Fruit fly (Drosophila melanogaster): ENCODE results near the gene CG11436.

DNA sequence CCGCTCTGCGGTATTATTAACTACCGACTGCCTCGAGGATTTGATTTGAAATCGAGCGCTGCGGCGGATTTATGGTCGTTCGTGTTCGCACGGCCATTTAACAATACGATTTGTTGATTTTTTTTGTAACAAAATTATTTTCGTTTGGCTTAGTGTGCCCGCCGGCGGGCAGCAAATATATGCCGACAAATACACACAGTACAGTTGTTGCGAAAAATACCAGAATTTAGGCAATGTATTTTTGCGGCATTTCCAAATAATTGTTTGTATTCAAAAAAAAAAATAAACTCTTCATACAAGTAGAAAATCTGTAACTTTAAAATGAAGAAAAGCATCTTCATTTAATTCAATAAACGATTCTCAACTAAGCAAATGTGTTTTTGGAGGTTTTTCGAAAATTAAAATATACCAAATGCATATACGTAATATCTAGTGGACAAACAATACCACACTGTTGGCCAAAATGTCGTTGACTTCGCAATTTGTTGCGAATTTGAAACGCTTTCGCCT is 3.0 kb downstream of the CG11436 start, which contains the start of the genes Usf and CG15912:
- TF ChIP-seq Ets21C (GFP tag; optimal IDR thresholded peaks at IDR 0.05) (no peak), ss (GFP tag; optimal IDR thresholded peaks at IDR 0.05) (no peak), Hr39 (GFP tag; optimal IDR thresholded peaks at IDR 0.05) (no peak), esn (GFP tag; optimal IDR thresholded peaks at IDR 0.05) (no peak), CG1621 (tag; optimal IDR thresholded peaks at IDR 0.05) (no peak), CG34406 (GFP tag; optimal IDR thresholded peaks at IDR 0.05) (no peak)

Measured in whole organism, prepupa.